Worm (Caenorhabditis elegans): Measurements from ENCODE around the gene tre-5.

ce11 chrII:24559-24998 lies 30.5 kb downstream of the tre-5 start, which contains the start of gene enee-1:
- no peak for TF ChIP-seq flt-1 (GFP tag; IDR thresholded peaks at IDR 0.05)
- no peak for TF ChIP-seq tab-1 (GFP tag; IDR thresholded peaks at IDR 0.05)
